Worm (Caenorhabditis elegans) whole organism, L4/young adult: ENCODE results near the gene srab-26.

Source experiments
- W03F9.2 ChIP-seq: fragments of 150-350 bp; optimal IDR thresholded peaks from 2 replicates; lab custom pipeline; 2014; ENCODE audit warnings: missing biosample characterization, missing genetic modification characterization
- dao-5 ChIP-seq: sonication (generic microtip); optimal IDR thresholded peaks from 2 replicates; lab custom pipeline; 2016; ENCODE audit warnings: missing genotype, missing genetic modification characterization, moderate library complexity, missing compliant biosample characterization

- TF ChIP-seq dao-5 (tag; lab: Kevin White, UChicago), result no peak
- TF ChIP-seq W03F9.2 (tag; lab: Kevin White, UChicago), result no peak
These were observed 48.1 kb upstream of the srab-26 start for ce11 chrV:9927381-9927780.
